Worm (Caenorhabditis elegans) whole organism, L4 larva: ENCODE measurements around the gene F34H10.5.
A peak's percentile ranks its signal among the peaks of the same experiment; 100 is the strongest.

ENCODE experiments used
- F49E8.2 ChIP-seq: sonication (generic microtip); optimal IDR thresholded peaks from 2 replicates; lab custom pipeline; 2016; ENCODE audit warnings: missing compliant biosample characterization, mild to moderate bottlenecking, missing genetic modification characterization, borderline replicate concordance
- Y5F2A.4 ChIP-seq: fragments of 200-800 bp; sonication (Bioruptor generic); optimal IDR thresholded peaks from 2 replicates; lab custom pipeline; 2018; ENCODE audit warnings: mild to moderate bottlenecking, missing genetic modification characterization, missing compliant biosample characterization
- aha-1 ChIP-seq: fragments of 150-350 bp; peaks from one replicate; lab custom pipeline; 2014; ENCODE audit warnings: missing biosample characterization, missing genetic modification characterization
- attf-4 ChIP-seq: sonication (generic microtip); optimal IDR thresholded peaks from 3 replicates; lab custom pipeline; 2017; ENCODE audit warnings: missing biosample characterization, missing genetic modification characterization
- ceh-62 ChIP-seq: sonication (generic microtip); optimal IDR thresholded peaks from 2 replicates; lab custom pipeline; 2017; ENCODE audit warnings: missing biosample characterization, missing genetic modification characterization
- daf-12 ChIP-seq: fragments of 150-350 bp; optimal IDR thresholded peaks from 2 replicates; lab custom pipeline; 2014; ENCODE audit warnings: missing biosample characterization, missing genetic modification reagents, missing genetic modification characterization
- daf-16 ChIP-seq, 3 experiments: sonication (generic microtip); optimal IDR thresholded peaks; 2 replicates each; lab custom pipeline; 2016 to 2017; ENCODE audit warnings: missing genetic modification characterization in 3 of 3, missing genetic modification reagents in 3 of 3, mild to moderate bottlenecking in 2 of 3, missing compliant biosample characterization in 2 of 3, missing biosample characterization in 1 of 3, moderate library complexity in 1 of 3
- dmd-6 ChIP-seq: fragments of 200-800 bp; sonication (Bioruptor generic); IDR thresholded peaks from 2 replicates; pipeline ENCODE4 v1.3.6; 2022; ENCODE audit warnings: missing genetic modification reagents, missing genetic modification characterization, missing compliant biosample characterization
- dmd-8 ChIP-seq: fragments of 200-800 bp; sonication (Bioruptor generic); IDR thresholded peaks from 2 replicates; pipeline ENCODE4 v1.3.6; 2022; ENCODE audit warnings: missing genetic modification characterization, missing compliant biosample characterization
- dpl-1 ChIP-seq: fragments of 150-350 bp; optimal IDR thresholded peaks from 2 replicates; lab custom pipeline; 2014; ENCODE audit warnings: missing biosample characterization, missing genetic modification reagents, missing genetic modification characterization
- dve-1 ChIP-seq: sonication (generic microtip); optimal IDR thresholded peaks from 2 replicates; lab custom pipeline; 2017; ENCODE audit warnings: antibody characterized with exemption, mild to moderate bottlenecking, missing genetic modification characterization, missing compliant biosample characterization; ENCODE audit not compliant: insufficient read depth
- fkh-10 ChIP-seq: fragments of 150-350 bp; optimal IDR thresholded peaks from 2 replicates; lab custom pipeline; 2014; ENCODE audit warnings: missing biosample characterization, missing genetic modification reagents, missing genetic modification characterization
- hlh-11 ChIP-seq: fragments of 200-800 bp; sonication (Bioruptor generic); optimal IDR thresholded peaks from 2 replicates; lab custom pipeline; 2018; ENCODE audit warnings: mild to moderate bottlenecking, missing genetic modification characterization, missing compliant biosample characterization
- hlh-30 ChIP-seq: sonication (generic microtip); optimal IDR thresholded peaks from 2 replicates; lab custom pipeline; 2017; ENCODE audit warnings: antibody characterized with exemption, mild to moderate bottlenecking, missing genetic modification characterization, missing compliant biosample characterization; ENCODE audit not compliant: insufficient read depth
- lim-7 ChIP-seq: fragments of 200-800 bp; sonication (Bioruptor generic); IDR thresholded peaks from 2 replicates; pipeline ENCODE4 v1.3.6; 2022; ENCODE audit warnings: missing genetic modification characterization, missing compliant biosample characterization
- lin-1 ChIP-seq: fragments of 200-800 bp; sonication (Bioruptor generic); IDR thresholded peaks from 2 replicates; pipeline ENCODE4 v1.3.6; 2022; ENCODE audit warnings: missing genetic modification reagents, missing genetic modification characterization, missing compliant biosample characterization
- mdt-29 ChIP-seq: fragments of 200-800 bp; sonication (Bioruptor generic); IDR thresholded peaks from 2 replicates; pipeline ENCODE4 v1.3.6; 2022; ENCODE audit warnings: missing genetic modification reagents, missing genetic modification characterization, missing compliant biosample characterization
- nhr-11 ChIP-seq: fragments of 150-350 bp; optimal IDR thresholded peaks from 2 replicates; lab custom pipeline; 2014; ENCODE audit warnings: missing biosample characterization, missing genetic modification characterization
- nhr-28 ChIP-seq: fragments of 150-350 bp; optimal IDR thresholded peaks from 2 replicates; lab custom pipeline; 2014; ENCODE audit warnings: missing biosample characterization, missing genetic modification characterization
- nhr-6 ChIP-seq: fragments of 150-350 bp; optimal IDR thresholded peaks from 2 replicates; lab custom pipeline; 2014; ENCODE audit warnings: missing biosample characterization, missing genetic modification characterization
- nhr-77 ChIP-seq: fragments of 150-350 bp; optimal IDR thresholded peaks from 2 replicates; lab custom pipeline; 2014; ENCODE audit warnings: missing biosample characterization, missing genetic modification characterization
- php-3 ChIP-seq: fragments of 200-800 bp; sonication (Bioruptor generic); IDR thresholded peaks from 2 replicates; pipeline ENCODE4 v1.3.6; 2022; ENCODE audit warnings: missing genetic modification reagents, missing genetic modification characterization, missing compliant biosample characterization
- pqm-1 ChIP-seq: sonication (generic microtip); optimal IDR thresholded peaks from 2 replicates; lab custom pipeline; 2017; ENCODE audit warnings: missing biosample characterization, missing genetic modification characterization
- rbr-2 ChIP-seq: sonication (generic microtip); optimal IDR thresholded peaks from 2 replicates; lab custom pipeline; 2016; ENCODE audit warnings: missing genotype, missing genetic modification characterization, missing compliant biosample characterization
- tag-97 ChIP-seq: fragments of 200-800 bp; sonication (Bioruptor generic); IDR thresholded peaks from 2 replicates; pipeline ENCODE4 v1.3.6; 2022; ENCODE audit warnings: missing genetic modification characterization, missing compliant biosample characterization
- tra-1 ChIP-seq: fragments of 200-800 bp; sonication (Bioruptor generic); IDR thresholded peaks from 2 replicates; pipeline ENCODE4 v1.3.6; 2022; ENCODE audit warnings: missing genetic modification reagents, missing genetic modification characterization, missing compliant biosample characterization
- unc-62 ChIP-seq, 3 experiments: fragments of 150-350 bp in 1 of 3; sonication (generic microtip); optimal IDR thresholded peaks in 2 of 3; peaks in 1 of 3; 1 replicate in 1 of 3; 2 replicates in 2 of 3; lab custom pipeline; 2014 to 2017; ENCODE audit warnings: missing biosample characterization in 3 of 3, missing genetic modification characterization in 3 of 3, missing genetic modification reagents in 3 of 3, missing genotype in 1 of 3
- zip-11 ChIP-seq: fragments of 200-800 bp; sonication (Bioruptor generic); IDR thresholded peaks from 2 replicates; pipeline ENCODE4 v1.3.6; 2022; ENCODE audit warnings: missing genetic modification characterization, missing compliant biosample characterization

Gene F34H10.5

DNA sequence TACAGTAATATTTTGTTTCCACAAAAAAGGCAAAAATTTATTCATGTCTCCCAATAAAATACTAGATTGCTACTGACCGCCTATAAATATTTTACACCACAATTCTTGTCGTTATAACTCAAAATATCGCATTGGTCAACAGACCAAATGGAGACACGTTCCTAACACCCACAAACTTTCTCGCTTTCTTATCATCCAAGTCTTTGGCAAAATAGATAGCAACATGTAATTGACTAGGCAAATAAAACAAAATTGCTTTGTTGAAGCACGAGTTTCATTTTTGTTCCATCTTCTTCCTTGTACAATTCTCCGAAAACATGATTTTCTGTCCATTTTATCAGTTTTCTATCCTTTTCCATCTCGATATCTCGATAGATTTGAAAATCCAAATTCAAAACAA, 32.9 kb upstream of the F34H10.5 start:
- TF ChIP-seq nhr-28 (tag; lab: Kevin White, UChicago) (peak; percentile 58), lin-1 (GFP tag; lab: Robert Waterston, UW) (no peak), lim-7 (GFP tag; lab: Robert Waterston, UW) (no peak), hlh-11 (tag; lab: Kevin White, UChicago) (peak; percentile 25), dmd-8 (GFP tag; lab: Robert Waterston, UW) (no peak), daf-16 (GFP tag; optimal IDR thresholded peaks at IDR 0.05; lab: Kevin White, UChicago) (no peak), daf-16 (tag; optimal IDR thresholded peaks at IDR 0.05; lab: Kevin White, UChicago) (peak; percentile 76), ceh-62 (tag; lab: Kevin White, UChicago) (no peak), dve-1 (peak; percentile 16), pqm-1 (tag; lab: Kevin White, UChicago) (peak; percentile 77), php-3 (0 out of 2 replicates have a peak, but pooled peaks have one; percentile 34), nhr-6 (no peak)

- peak in 1 of 2 experiments; percentile 96 for TF ChIP-seq unc-62 (GFP tag; optimal IDR thresholded peaks at IDR 0.05 in 1 of 2; lab: Kevin White, UChicago)
- no peak for TF ChIP-seq unc-62 (tag; optimal IDR thresholded peaks at IDR 0.05; lab: Kevin White, UChicago)
- no peak for TF ChIP-seq dpl-1
- TF ChIP-seq, all 104 proteins: peak for 1
Measured at ce11 chrX:9603180-9603579, 32.3 kb upstream of the F34H10.5 start.

DNA sequence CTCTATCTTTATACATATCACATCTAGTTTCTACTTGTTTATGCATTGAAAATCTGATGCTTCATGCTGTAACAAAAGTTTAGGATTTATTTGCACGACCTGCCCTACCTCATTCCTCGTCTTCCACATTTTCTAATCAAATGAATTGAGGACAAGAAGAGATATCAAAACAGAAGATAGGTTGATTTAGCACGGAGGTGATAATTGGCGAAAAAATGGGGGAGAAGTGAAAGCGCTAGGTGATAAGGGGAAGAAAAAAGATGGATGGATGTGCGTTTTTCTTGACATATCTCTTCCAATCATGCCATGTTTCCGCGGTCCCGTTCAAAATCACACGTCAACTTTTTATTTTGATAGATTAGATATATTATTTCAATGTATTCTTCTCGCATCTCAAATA, 27.3 kb upstream of the F34H10.5 start:
- TF ChIP-seq attf-4 = no peak
- TF ChIP-seq tra-1 (GFP tag; lab: Robert Waterston, UW) = 0 out of 2 replicates have a peak, but pooled peaks have one; percentile 8
- peak in 1 of 2 experiments; percentile 7 for TF ChIP-seq daf-16 (GFP tag; optimal IDR thresholded peaks at IDR 0.05; lab: Kevin White, UChicago)
- TF ChIP-seq daf-16 (tag; optimal IDR thresholded peaks at IDR 0.05; lab: Kevin White, UChicago) = no peak
- peak; percentile 32 for TF ChIP-seq nhr-28 (tag; lab: Kevin White, UChicago)
- TF ChIP-seq nhr-77 (tag; lab: Kevin White, UChicago) = no peak
- TF ChIP-seq aha-1 (tag; lab: Kevin White, UChicago) = peak; percentile 38
- TF ChIP-seq nhr-11 (tag; lab: Kevin White, UChicago) = peak; percentile 29

DNA sequence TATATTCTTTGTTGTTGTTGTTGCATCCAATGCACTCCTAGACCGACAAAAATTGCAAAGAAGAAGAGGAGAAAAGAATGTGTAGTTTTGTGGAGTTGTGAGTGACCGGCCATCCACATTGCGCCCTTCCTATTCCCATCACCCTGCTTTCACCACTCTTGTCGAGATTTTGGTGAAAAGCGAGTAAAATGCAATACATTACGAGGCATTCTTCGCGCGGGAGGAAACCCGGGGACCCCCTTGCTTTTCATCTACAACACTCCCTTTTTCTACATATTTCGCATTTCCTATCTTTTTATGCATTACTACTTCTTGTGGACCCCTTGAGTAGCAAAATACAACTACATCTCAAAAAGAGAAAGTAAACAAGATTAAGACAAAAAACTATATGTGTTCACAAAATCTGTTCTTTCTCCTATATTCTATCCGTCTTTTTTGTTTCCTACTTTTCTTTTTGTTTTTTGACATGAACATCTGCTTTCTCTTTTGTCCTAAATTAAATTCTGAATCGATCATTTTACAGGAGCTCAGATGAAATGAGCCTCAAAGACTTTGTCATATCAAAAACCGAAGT, 25.3 kb upstream of the F34H10.5 start, which contains the start of gene C11E4.6:
Gene C11E4.6, plus strand, starts transcription at position 524 of the 574 bp plus-strand sequence.
- TF ChIP-seq tra-1 (GFP tag; lab: Robert Waterston, UW) (no peak), F49E8.2 (no peak), rbr-2 (tag; lab: Kevin White, UChicago) (no peak), fkh-10 (GFP tag; lab: Kevin White, UChicago) (peak; percentile 80)

ce11 chrX:9616919-9617318, 18.6 kb upstream of the F34H10.5 start, which contains the start of gene C11E4.7:
TSS of gene C11E4.7 (plus strand) at chrX:9617219.
- TF ChIP-seq dmd-6 (GFP tag; lab: Robert Waterston, UW) = peak; percentile 26; the same call in 1 of the 2 replicates
- TF ChIP-seq aha-1 (tag; lab: Kevin White, UChicago) = peak; percentile 29
- TF ChIP-seq tra-1 (GFP tag; lab: Robert Waterston, UW) = peak; percentile 59; the same call in 1 of the 2 replicates
- no peak for TF ChIP-seq zip-11 (GFP tag; lab: Robert Waterston, UW)

DNA sequence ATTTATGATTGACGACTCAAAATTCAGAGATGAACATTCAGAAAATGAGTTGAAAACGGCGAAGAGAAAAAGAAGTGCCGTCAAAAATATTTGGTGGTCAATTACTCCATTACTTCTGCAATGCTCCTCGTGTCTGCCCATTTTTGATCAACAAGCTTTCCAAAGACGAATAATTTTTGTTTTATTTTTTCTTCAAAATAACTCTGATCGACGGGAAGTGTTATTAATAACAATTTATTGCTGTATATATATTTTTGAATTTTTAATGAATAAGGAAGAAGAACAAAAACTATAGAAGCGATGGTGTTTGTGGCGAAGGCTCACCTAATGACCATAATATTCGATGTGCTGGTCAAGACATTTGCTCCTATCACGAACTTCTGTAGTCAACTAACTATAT, 15.3 kb upstream of the F34H10.5 start, which contains the start of gene C11E4.8:
Gene C11E4.8, plus strand, starts transcription at position 301 of the 400 bp plus-strand sequence.
- no peak for TF ChIP-seq Y5F2A.4 (GFP tag; lab: Kevin White, UChicago)
- TF ChIP-seq mdt-29 (GFP tag; lab: Robert Waterston, UW) = no peak
- peak in 1 of 2 experiments; percentile 37 for TF ChIP-seq unc-62 (GFP tag; optimal IDR thresholded peaks at IDR 0.05 in 1 of 2; lab: Kevin White, UChicago)
- TF ChIP-seq unc-62 (tag; optimal IDR thresholded peaks at IDR 0.05; lab: Kevin White, UChicago) = no peak
- no peak for TF ChIP-seq daf-12 (tag; lab: Kevin White, UChicago)
- TF ChIP-seq tag-97 (GFP tag; lab: Robert Waterston, UW) = no peak
- TF ChIP-seq hlh-30 (tag; lab: Kevin White, UChicago) = no peak
- TF ChIP-seq php-3 = no peak
- TF ChIP-seq, all 104 proteins: peak for 1
